Fruit fly (Drosophila melanogaster) whole organism, adult: ENCODE data around the gene EloB.

Experiments used
- CG11617 ChIP-seq: fragments of 200-800 bp; sonication (Bioruptor generic); optimal IDR thresholded peaks from 2 replicates; lab custom pipeline; 2017; ENCODE audit warnings: mild to moderate bottlenecking, missing biosample characterization, missing genetic modification reagents, missing genetic modification characterization
- CG12768 ChIP-seq: fragments of 200-800 bp; sonication (Bioruptor generic); optimal IDR thresholded peaks from 2 replicates; lab custom pipeline; 2017; ENCODE audit warnings: missing biosample characterization, missing genetic modification characterization, mild to moderate bottlenecking, moderate library complexity, missing genetic modification reagents
- CG14711 ChIP-seq: fragments of 200-800 bp; sonication (Bioruptor generic); optimal IDR thresholded peaks from 2 replicates; lab custom pipeline; 2018; ENCODE audit warnings: missing biosample characterization, mild to moderate bottlenecking, missing genetic modification characterization, moderate library complexity
- CG1620 ChIP-seq: fragments of 200-800 bp; sonication (Bioruptor generic); optimal IDR thresholded peaks from 2 replicates; lab custom pipeline; 2016; ENCODE audit warnings: missing biosample characterization, missing genetic modification characterization
- CG33017 ChIP-seq: fragments of 200-800 bp; sonication (Bioruptor generic); optimal IDR thresholded peaks from 2 replicates; lab custom pipeline; 2018; ENCODE audit warnings: missing biosample characterization, mild to moderate bottlenecking, missing genetic modification characterization, moderate library complexity
- CG5204 ChIP-seq: fragments of 200-800 bp; sonication (Bioruptor generic); optimal IDR thresholded peaks from 2 replicates; lab custom pipeline; 2016; ENCODE audit warnings: missing biosample characterization, missing genetic modification characterization
- CG7045 ChIP-seq: fragments of 200-800 bp; sonication (Bioruptor generic); optimal IDR thresholded peaks from 2 replicates; lab custom pipeline; 2017; ENCODE audit warnings: missing biosample characterization, mild to moderate bottlenecking, missing genetic modification characterization
- CG7101 ChIP-seq: fragments of 200-800 bp; sonication (Bioruptor generic); optimal IDR thresholded peaks from 2 replicates; lab custom pipeline; 2018; ENCODE audit warnings: missing biosample characterization, mild to moderate bottlenecking, missing genetic modification characterization, moderate library complexity
- Clk ChIP-seq: fragments of 200-800 bp; sonication (Bioruptor generic); optimal IDR thresholded peaks from 2 replicates; lab custom pipeline; 2017; ENCODE audit warnings: missing biosample characterization, missing genetic modification characterization
- Crg-1 ChIP-seq: fragments of 200-800 bp; sonication (Bioruptor generic); optimal IDR thresholded peaks from 2 replicates; lab custom pipeline; 2016; ENCODE audit warnings: missing biosample characterization, missing genetic modification characterization
- Hr96 ChIP-seq: fragments of 200-800 bp; sonication (Bioruptor generic); optimal IDR thresholded peaks from 2 replicates; lab custom pipeline; 2016; ENCODE audit warnings: missing biosample characterization, missing genetic modification characterization
- Mnt ChIP-seq: fragments of 200-800 bp; sonication (Bioruptor generic); optimal IDR thresholded peaks from 2 replicates; lab custom pipeline; 2016; ENCODE audit warnings: missing biosample characterization, mild to moderate bottlenecking, missing genetic modification characterization
- bab1 ChIP-seq: fragments of 200-800 bp; sonication (Bioruptor generic); optimal IDR thresholded peaks from 3 replicates; lab custom pipeline; 2019; ENCODE audit warnings: missing biosample characterization, mild to moderate bottlenecking, missing genetic modification characterization, moderate library complexity
- cic ChIP-seq: fragments of 200-800 bp; sonication (Bioruptor generic); optimal IDR thresholded peaks from 2 replicates; lab custom pipeline; 2017; ENCODE audit warnings: missing biosample characterization, mild to moderate bottlenecking, missing genetic modification characterization, moderate library complexity
- cnc ChIP-seq, 2 experiments: fragments of >200 bp; optimal IDR thresholded peaks; 2 replicates each; lab custom pipeline; 2017
- kay ChIP-seq: fragments of 200-800 bp; sonication (Bioruptor generic); peaks from one replicate; lab custom pipeline; 2016; ENCODE audit warnings: missing biosample characterization, missing genetic modification characterization, borderline replicate concordance
- ovo ChIP-seq: fragments of 200-800 bp; sonication (Bioruptor generic); optimal IDR thresholded peaks from 2 replicates; lab custom pipeline; 2016; ENCODE audit warnings: missing biosample characterization, missing genetic modification characterization
- pad ChIP-seq: fragments of 200-800 bp; sonication (Bioruptor generic); optimal IDR thresholded peaks from 3 replicates; lab custom pipeline; 2017; ENCODE audit warnings: missing biosample characterization, missing genetic modification characterization, mild to moderate bottlenecking, moderate library complexity, missing genetic modification reagents
- tj ChIP-seq: fragments of 200-800 bp; sonication (Bioruptor generic); optimal IDR thresholded peaks from 3 replicates; lab custom pipeline; 2017; ENCODE audit warnings: missing biosample characterization, mild to moderate bottlenecking, missing genetic modification characterization, moderate library complexity
- toe ChIP-seq: fragments of 200-800 bp; sonication (Bioruptor generic); optimal IDR thresholded peaks from 2 replicates; lab custom pipeline; 2016; ENCODE audit warnings: missing biosample characterization, missing genetic modification characterization

Gene EloB

dm6 chr3R:20560668-20561226 is 18.9 kb downstream of the EloB start, which contains the start of gene CG5191:
TSS of gene CG5191 (plus strand) at chr3R:20560865.
- TF ChIP-seq CG1620 (GFP tag; lab: Kevin White, UChicago) (no peak), CG11617 (GFP tag; lab: Kevin White, UChicago) (peak; percentile 18), tj (GFP tag; lab: Kevin White, UChicago) (no peak), ovo (GFP tag; lab: Kevin White, UChicago) (peak; percentile 59), cnc (optimal IDR thresholded peaks at IDR 0.05; lab: Kevin White, UChicago) (no peak), CG12768 (GFP tag; lab: Kevin White, UChicago) (peak; percentile 19), bab1 (no peak)

- TF ChIP-seq CG7045 (GFP tag; lab: Kevin White, UChicago) (no peak), CG5204 (no peak), Crg-1 (GFP tag; lab: Kevin White, UChicago) (no peak), CG12768 (GFP tag; lab: Kevin White, UChicago) (peak; percentile 27), CG1620 (GFP tag; lab: Kevin White, UChicago) (peak; percentile 15), kay (peak; percentile 83), CG11617 (GFP tag; lab: Kevin White, UChicago) (peak; percentile 5), Clk (GFP tag; lab: Kevin White, UChicago) (no peak), toe (GFP tag; lab: Kevin White, UChicago) (no peak), CG7101 (tag; lab: Kevin White, UChicago) (no peak), cnc (optimal IDR thresholded peaks at IDR 0.05; lab: Kevin White, UChicago) (no peak), Mnt (GFP tag; lab: Kevin White, UChicago) (no peak), ovo (GFP tag; lab: Kevin White, UChicago) (no peak), bab1 (no peak), tj (GFP tag; lab: Kevin White, UChicago) (no peak), pad (GFP tag; lab: Kevin White, UChicago) (no peak), Hr96 (peak; percentile 11), CG33017 (tag; lab: Kevin White, UChicago) (no peak)
Measured at dm6 chr3R:20560019-20560667, 19.5 kb downstream of the EloB start, which contains the start of gene CG15922. TSS of gene CG15922 (minus strand) at chr3R:20560280.

- TF ChIP-seq pad (GFP tag; lab: Kevin White, UChicago) (no peak), tj (GFP tag; lab: Kevin White, UChicago) (no peak), kay (no peak), cnc (optimal IDR thresholded peaks at IDR 0.05; lab: Kevin White, UChicago) (no peak), CG7101 (tag; lab: Kevin White, UChicago) (peak; percentile 40), bab1 (peak; percentile 8), Crg-1 (GFP tag; lab: Kevin White, UChicago) (no peak), CG14711 (no peak), CG1620 (GFP tag; lab: Kevin White, UChicago) (peak; percentile 58), toe (GFP tag; lab: Kevin White, UChicago) (no peak), Hr96 (no peak), CG12768 (GFP tag; lab: Kevin White, UChicago) (peak; percentile 2), CG11617 (GFP tag; lab: Kevin White, UChicago) (no peak), CG33017 (tag; lab: Kevin White, UChicago) (no peak), Mnt (GFP tag; lab: Kevin White, UChicago) (no peak), CG5204 (no peak), CG7045 (GFP tag; lab: Kevin White, UChicago) (no peak), Clk (GFP tag; lab: Kevin White, UChicago) (no peak), cic (GFP tag; lab: Kevin White, UChicago) (no peak), ovo (GFP tag; lab: Kevin White, UChicago) (no peak)
Measured at dm6 chr3R:20558106-20558489, 21.6 kb downstream of the EloB start.

dm6 chr3R:20557415-20558105 is 22.1 kb downstream of the EloB start, which contains the start of the genes DPCoAC and CG5180:
TSS of gene DPCoAC (minus strand) at chr3R:20557667.
TSS of gene CG5180 (plus strand) at chr3R:20557930.
- TF ChIP-seq cic (GFP tag; lab: Kevin White, UChicago): peak; percentile 66
- peak; percentile 44 for TF ChIP-seq bab1
- TF ChIP-seq kay: peak; percentile 2
- TF ChIP-seq CG7101 (tag; lab: Kevin White, UChicago): no peak
- peak; percentile 47 for TF ChIP-seq CG12768 (GFP tag; lab: Kevin White, UChicago)
- peak; percentile 51 for TF ChIP-seq CG7045 (GFP tag; lab: Kevin White, UChicago)
- peak; percentile 64 for TF ChIP-seq Clk (GFP tag; lab: Kevin White, UChicago)
- peak; percentile 41 for TF ChIP-seq Crg-1 (GFP tag; lab: Kevin White, UChicago)
- peak; percentile 71 for TF ChIP-seq toe (GFP tag; lab: Kevin White, UChicago)
- TF ChIP-seq ovo (GFP tag; lab: Kevin White, UChicago): peak; percentile 64
- peak; percentile 26 for TF ChIP-seq CG33017 (tag; lab: Kevin White, UChicago)
- peak; percentile 71 for TF ChIP-seq CG5204
- no peak for TF ChIP-seq pad (GFP tag; lab: Kevin White, UChicago)
- TF ChIP-seq CG14711: no peak
- peak; percentile 70 for TF ChIP-seq Mnt (GFP tag; lab: Kevin White, UChicago)
- TF ChIP-seq tj (GFP tag; lab: Kevin White, UChicago): peak; percentile 28
- TF ChIP-seq CG11617 (GFP tag; lab: Kevin White, UChicago): peak; percentile 74
- TF ChIP-seq Hr96: peak; percentile 38
- TF ChIP-seq cnc (optimal IDR thresholded peaks at IDR 0.05; lab: Kevin White, UChicago): no peak
- TF ChIP-seq CG1620 (GFP tag; lab: Kevin White, UChicago): peak; percentile 70

dm6 chr3R:20557114-20557414 is 22.6 kb downstream of the EloB start:
- TF ChIP-seq Hr96: no peak
- TF ChIP-seq CG1620 (GFP tag; lab: Kevin White, UChicago): no peak
- TF ChIP-seq CG33017 (tag; lab: Kevin White, UChicago): no peak
- TF ChIP-seq CG5204: no peak
- TF ChIP-seq CG7101 (tag; lab: Kevin White, UChicago): no peak
- TF ChIP-seq tj (GFP tag; lab: Kevin White, UChicago): no peak
- no peak for TF ChIP-seq CG11617 (GFP tag; lab: Kevin White, UChicago)
- no peak for TF ChIP-seq cic (GFP tag; lab: Kevin White, UChicago)
- TF ChIP-seq cnc (optimal IDR thresholded peaks at IDR 0.05; lab: Kevin White, UChicago): no peak
- TF ChIP-seq CG12768 (GFP tag; lab: Kevin White, UChicago): no peak
